Fruit fly (Drosophila melanogaster): ENCODE results near the gene HP1D3csd.

- no peak for TF ChIP-seq pros (GFP tag; optimal IDR thresholded peaks at IDR 0.05)
- TF ChIP-seq slp2 (GFP tag; optimal IDR thresholded peaks at IDR 0.05) = no peak
- TF ChIP-seq cg (GFP tag; optimal IDR thresholded peaks at IDR 0.05) = no peak
Measured at dm6 chrX:19183121-19183520, 6.9 kb upstream of the HP1D3csd start, which contains the start of gene CG33253.
